Fruit fly (Drosophila melanogaster): ENCODE data around the gene Cmpk.

Gene Cmpk

DNA sequence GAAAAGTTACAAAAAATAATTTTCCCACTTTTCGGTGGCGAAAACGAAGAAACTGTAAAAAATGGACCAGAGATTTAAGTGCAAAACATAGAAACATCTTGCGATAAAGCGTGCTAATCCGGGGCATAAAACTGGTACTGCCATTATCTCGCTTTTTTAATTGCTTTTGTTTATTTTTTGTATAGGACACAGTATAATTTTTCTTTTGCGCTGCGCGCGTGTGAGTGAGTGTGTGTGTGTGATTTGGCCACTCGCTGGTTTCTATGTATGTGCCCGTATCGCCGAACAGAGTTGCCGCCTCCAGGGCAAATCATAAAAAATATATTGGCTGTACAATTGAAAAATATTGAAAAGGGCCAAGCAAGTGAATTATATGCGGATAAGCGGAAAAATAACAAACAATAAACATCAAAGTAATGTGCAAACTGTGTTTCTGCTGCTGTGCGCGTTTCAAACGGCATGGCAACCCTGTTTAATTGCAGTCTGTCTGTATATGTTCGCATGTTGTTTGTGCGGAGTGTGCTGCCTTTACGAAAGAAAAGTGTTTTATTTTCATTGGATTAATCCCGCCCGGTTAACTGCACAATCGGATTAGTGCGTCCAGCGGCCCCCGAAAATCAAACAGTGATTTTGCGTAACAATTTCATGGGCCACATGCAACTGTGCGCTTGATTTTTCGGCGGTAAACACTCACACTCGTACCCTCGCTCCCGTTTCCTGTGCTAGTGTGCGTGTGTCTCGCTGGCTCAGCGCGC, 12.9 kb downstream of the Cmpk start (continued):
- TF ChIP-seq chn (GFP tag; optimal IDR thresholded peaks at IDR 0.05) (peak; percentile 98), CG32532 (GFP tag; IDR thresholded peaks at IDR 0.05) (peak; percentile 98), CG15269 (tag; optimal IDR thresholded peaks at IDR 0.05) (peak; percentile 95), her (GFP tag; optimal IDR thresholded peaks at IDR 0.05) (peak; percentile 95), crc (GFP tag; optimal IDR thresholded peaks at IDR 0.05) (peak; percentile 96), D19A (tag; optimal IDR thresholded peaks at IDR 0.05) (peak; percentile 86), CG11085 (GFP tag; IDR thresholded peaks at IDR 0.05) (peak; percentile 93), Taf1 (GFP tag; IDR thresholded peaks at IDR 0.05) (peak; percentile 91), Atf3 (GFP tag; optimal IDR thresholded peaks at IDR 0.05) (peak; percentile 96), CG5245 (GFP tag; optimal IDR thresholded peaks at IDR 0.05) (peak; percentile 96), CG1647 (GFP tag; optimal IDR thresholded peaks at IDR 0.05) (peak; percentile 96), zf30C (GFP tag; optimal IDR thresholded peaks at IDR 0.05) (no peak), wor (GFP tag; IDR thresholded peaks at IDR 0.05) (peak; percentile 95), CG30403 (GFP tag; optimal IDR thresholded peaks at IDR 0.05) (peak; percentile 97), gem (tag; optimal IDR thresholded peaks at IDR 0.05) (peak; percentile 97), dati (GFP tag; IDR thresholded peaks at IDR 0.05) (peak; percentile 93), Nf-YC (tag; optimal IDR thresholded peaks at IDR 0.05) (peak; percentile 76), bigmax (GFP tag; optimal IDR thresholded peaks at IDR 0.05) (peak; percentile 44), CG2875 (GFP tag; optimal IDR thresholded peaks at IDR 0.05) (peak; percentile 95), usp (GFP tag; optimal IDR thresholded peaks at IDR 0.05) (no peak), CG4282 (GFP tag; optimal IDR thresholded peaks at IDR 0.05) (peak; percentile 94), tna (GFP tag; IDR thresholded peaks at IDR 0.05; ENCODE audit: partially characterized antibody) (no peak), ranshi (GFP tag; IDR thresholded peaks at IDR 0.05) (peak; percentile 96), shn (GFP tag; optimal IDR thresholded peaks at IDR 0.05) (peak; percentile 97), CG3163 (GFP tag; optimal IDR thresholded peaks at IDR 0.05) (peak; percentile 88), dan (GFP tag; IDR thresholded peaks at IDR 0.05) (peak; percentile 83), HmgD (GFP tag; optimal IDR thresholded peaks at IDR 0.05) (peak; percentile 96), CG2120 (GFP tag; optimal IDR thresholded peaks at IDR 0.05) (peak; percentile 98), fd64A (GFP tag; optimal IDR thresholded peaks at IDR 0.05) (peak; percentile 82), Stat92E (GFP tag; optimal IDR thresholded peaks at IDR 0.05) (peak in 1 of 3 experiments; percentile 59), CG8765 (GFP tag; IDR thresholded peaks at IDR 0.05) (peak; percentile 94), chm (GFP tag; IDR thresholded peaks at IDR 0.05) (peak; percentile 97), CG12391 (tag; optimal IDR thresholded peaks at IDR 0.05) (peak; percentile 96), CoRest (tag; optimal IDR thresholded peaks at IDR 0.05) (peak; percentile 96), ash1 (GFP tag; optimal IDR thresholded peaks at IDR 0.05) (no peak), CG6272 (GFP tag; IDR thresholded peaks at IDR 0.05) (peak; percentile 94), pan (optimal IDR thresholded peaks at IDR 0.05) (no peak), pan (GFP tag; optimal IDR thresholded peaks at IDR 0.05 in 1 of 2, IDR thresholded peaks at IDR 0.05 in 1 of 2) (peak in 1 of 2 experiments; percentile 98), CG3281 (GFP tag; optimal IDR thresholded peaks at IDR 0.05) (peak; percentile 96), CG1603 (tag; optimal IDR thresholded peaks at IDR 0.05) (peak; percentile 98), dmrt99B (tag; optimal IDR thresholded peaks at IDR 0.05) (peak; percentile 95), lbe (GFP tag; optimal IDR thresholded peaks at IDR 0.05) (peak; percentile 92), CG14710 (tag; optimal IDR thresholded peaks at IDR 0.05) (peak; percentile 92), nmo (GFP tag; optimal IDR thresholded peaks at IDR 0.05) (peak; percentile 96), Dfd (GFP tag; optimal IDR thresholded peaks at IDR 0.05) (peak in 1 of 2 experiments; percentile 13), CG2199 (GFP tag; IDR thresholded peaks at IDR 0.05) (peak; percentile 94), Dek (tag; optimal IDR thresholded peaks at IDR 0.05) (peak; percentile 91), Doc3 (GFP tag; IDR thresholded peaks at IDR 0.05; ENCODE audit: partially characterized antibody) (no peak), Atf6 (GFP tag; IDR thresholded peaks at IDR 0.05) (peak; percentile 96), CG17186 (GFP tag; optimal IDR thresholded peaks at IDR 0.05) (peak; percentile 90)

Measured in whole organism, embryonic.